Worm (Caenorhabditis elegans) whole organism, late embryonic: ENCODE data around the gene F28H7.2.

ENCODE experiments used
- ceh-2 ChIP-seq: sonication (generic microtip); optimal IDR thresholded peaks from 2 replicates; lab custom pipeline; 2016; ENCODE audit warnings: missing genotype, missing genetic modification characterization, missing compliant biosample characterization
- ceh-30 ChIP-seq: fragments of 150-350 bp; optimal IDR thresholded peaks from 2 replicates; lab custom pipeline; 2014; ENCODE audit warnings: missing biosample characterization, missing genetic modification characterization
- ceh-31 ChIP-seq: sonication (generic microtip); optimal IDR thresholded peaks from 2 replicates; lab custom pipeline; 2016; ENCODE audit warnings: missing genetic modification characterization, missing compliant biosample characterization
- ceh-34 ChIP-seq: sonication (generic microtip); optimal IDR thresholded peaks from 2 replicates; lab custom pipeline; 2016; ENCODE audit warnings: mild to moderate bottlenecking, missing genetic modification characterization, missing compliant biosample characterization
- ceh-6 ChIP-seq: fragments of 200-800 bp; sonication (Bioruptor generic); optimal IDR thresholded peaks from 2 replicates; lab custom pipeline; 2018; ENCODE audit warnings: mild to moderate bottlenecking, missing genetic modification characterization, missing compliant biosample characterization
- dmd-4 ChIP-seq: sonication (generic microtip); optimal IDR thresholded peaks from 2 replicates; lab custom pipeline; 2016; ENCODE audit warnings: borderline replicate concordance, missing genetic modification characterization, missing compliant biosample characterization
- fkh-10 ChIP-seq: fragments of 150-350 bp; optimal IDR thresholded peaks from 2 replicates; lab custom pipeline; 2014; ENCODE audit warnings: missing biosample characterization, missing genetic modification reagents, missing genetic modification characterization
- gmeb-2 ChIP-seq: sonication (generic microtip); optimal IDR thresholded peaks from 2 replicates; lab custom pipeline; 2016; ENCODE audit warnings: missing genetic modification characterization, inconsistent platforms, missing compliant biosample characterization
- hlh-8 ChIP-seq: sonication (generic microtip); optimal IDR thresholded peaks from 2 replicates; lab custom pipeline; 2016; ENCODE audit warnings: missing genotype, missing genetic modification characterization, missing compliant biosample characterization
- lim-6 ChIP-seq: sonication (generic microtip); optimal IDR thresholded peaks from 2 replicates; lab custom pipeline; 2016; ENCODE audit warnings: missing genetic modification characterization, missing compliant biosample characterization
- lin-11 ChIP-seq: fragments of 200-800 bp; sonication (Bioruptor generic); optimal IDR thresholded peaks from 2 replicates; lab custom pipeline; 2018; ENCODE audit warnings: mild to moderate bottlenecking, missing genetic modification characterization, missing compliant biosample characterization
- nhr-232 ChIP-seq: sonication (generic microtip); optimal IDR thresholded peaks from 2 replicates; lab custom pipeline; 2016; ENCODE audit warnings: missing genetic modification characterization, missing compliant biosample characterization
- pat-9 ChIP-seq: fragments of 200-800 bp; sonication (Bioruptor generic); optimal IDR thresholded peaks from 2 replicates; lab custom pipeline; 2018; ENCODE audit warnings: mild to moderate bottlenecking, missing genetic modification characterization, moderate library complexity, missing compliant biosample characterization
- ref-2 ChIP-seq: sonication (generic microtip); optimal IDR thresholded peaks from 2 replicates; lab custom pipeline; 2016; ENCODE audit warnings: missing genetic modification characterization, missing compliant biosample characterization
- syd-9 ChIP-seq: sonication (generic microtip); optimal IDR thresholded peaks from 2 replicates; lab custom pipeline; 2016; ENCODE audit warnings: mild to moderate bottlenecking, missing genetic modification characterization, moderate library complexity, missing compliant biosample characterization
- tbx-7 ChIP-seq: sonication (generic microtip); optimal IDR thresholded peaks from 2 replicates; lab custom pipeline; 2016; ENCODE audit warnings: missing genotype, missing genetic modification characterization, missing compliant biosample characterization
- unc-55 ChIP-seq: sonication (generic microtip); optimal IDR thresholded peaks from 2 replicates; lab custom pipeline; 2017; ENCODE audit warnings: missing biosample characterization, missing genetic modification reagents, missing genetic modification characterization
- zip-5 ChIP-seq: sonication (generic microtip); optimal IDR thresholded peaks from 2 replicates; lab custom pipeline; 2016; ENCODE audit warnings: missing genetic modification characterization, missing compliant biosample characterization

F28H7.2 gene

DNA sequence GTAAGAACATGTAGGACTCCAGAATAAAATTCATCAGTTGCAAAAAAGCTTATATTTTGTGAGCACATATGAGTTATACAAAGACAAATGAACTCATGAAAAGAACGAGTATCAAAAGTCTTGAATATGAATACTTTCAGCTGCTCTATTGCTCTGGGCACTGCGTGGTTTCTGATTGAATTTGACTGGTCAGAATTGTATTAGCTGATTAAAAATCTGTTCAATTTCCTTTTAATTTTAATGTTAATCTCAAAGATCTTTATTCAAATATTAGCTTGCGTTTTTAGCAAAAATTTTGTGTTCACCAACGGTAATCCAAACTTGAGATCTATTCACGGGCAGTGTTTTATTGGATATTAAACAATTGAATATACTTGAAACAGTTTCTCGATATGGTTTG, 50.4 kb downstream of the F28H7.2 start, which contains the start of gene srh-184:
Gene srh-184, minus strand, starts transcription at position 101 of the 400 bp plus-strand sequence.
- TF ChIP-seq syd-9 (tag; lab: Kevin White, UChicago) (no peak), ceh-30 (no peak), lim-6 (tag; lab: Kevin White, UChicago) (no peak), tbx-7 (tag; lab: Kevin White, UChicago) (no peak), dmd-4 (no peak), nhr-232 (tag; lab: Kevin White, UChicago) (no peak), ceh-2 (tag; lab: Kevin White, UChicago) (no peak), ceh-34 (no peak), hlh-8 (no peak), pat-9 (tag; lab: Kevin White, UChicago) (no peak), zip-5 (tag; lab: Kevin White, UChicago) (no peak), lin-11 (no peak), ceh-31 (tag; lab: Kevin White, UChicago) (no peak), ref-2 (tag; lab: Kevin White, UChicago) (no peak), gmeb-2 (tag; lab: Kevin White, UChicago) (no peak), ceh-6 (GFP tag; lab: Kevin White, UChicago) (no peak), unc-55 (GFP tag; lab: Kevin White, UChicago) (no peak), fkh-10 (GFP tag; lab: Kevin White, UChicago) (no peak)
